Worm (Caenorhabditis elegans) whole organism, late embryonic: ENCODE data around the gene hex-5.

Experiments
- C08G9.2 ChIP-seq: sonication (generic microtip); optimal IDR thresholded peaks from 2 replicates; lab custom pipeline; 2016; ENCODE audit warnings: mild to moderate bottlenecking, missing genetic modification characterization, moderate library complexity, missing compliant biosample characterization
- che-1 ChIP-seq: sonication (generic microtip); optimal IDR thresholded peaks from 2 replicates; lab custom pipeline; 2016; ENCODE audit warnings: mild to moderate bottlenecking, missing genetic modification characterization, missing compliant biosample characterization
- elt-4 ChIP-seq: sonication (generic microtip); optimal IDR thresholded peaks from 2 replicates; lab custom pipeline; 2016; ENCODE audit warnings: missing genetic modification characterization, missing compliant biosample characterization
- lim-6 ChIP-seq: sonication (generic microtip); optimal IDR thresholded peaks from 2 replicates; lab custom pipeline; 2016; ENCODE audit warnings: missing genetic modification characterization, missing compliant biosample characterization
- madf-2 ChIP-seq: sonication (generic microtip); optimal IDR thresholded peaks from 2 replicates; lab custom pipeline; 2017; ENCODE audit warnings: missing genetic modification characterization, missing compliant biosample characterization
- pqm-1 ChIP-seq: sonication (generic microtip); optimal IDR thresholded peaks from 2 replicates; lab custom pipeline; 2016; ENCODE audit warnings: missing genetic modification characterization, missing compliant biosample characterization
- ref-2 ChIP-seq: sonication (generic microtip); optimal IDR thresholded peaks from 2 replicates; lab custom pipeline; 2016; ENCODE audit warnings: missing genetic modification characterization, missing compliant biosample characterization
- syd-9 ChIP-seq: sonication (generic microtip); optimal IDR thresholded peaks from 2 replicates; lab custom pipeline; 2016; ENCODE audit warnings: mild to moderate bottlenecking, missing genetic modification characterization, moderate library complexity, missing compliant biosample characterization
- tbx-2 ChIP-seq: sonication (generic microtip); optimal IDR thresholded peaks from 2 replicates; lab custom pipeline; 2016; ENCODE audit warnings: missing genetic modification characterization, missing compliant biosample characterization
- ttx-3 ChIP-seq: sonication (generic microtip); optimal IDR thresholded peaks from 2 replicates; lab custom pipeline; 2016; ENCODE audit warnings: missing genetic modification reagents, missing genetic modification characterization, missing compliant biosample characterization

ce11 chrX:14894380-14894779, 10.7 kb downstream of the hex-5 start:
- TF ChIP-seq elt-4 (tag; lab: Kevin White, UChicago) (no peak), C08G9.2 (tag; lab: Kevin White, UChicago) (no peak), tbx-2 (tag; lab: Kevin White, UChicago) (no peak), ttx-3 (tag; lab: Kevin White, UChicago) (no peak), pqm-1 (tag; lab: Kevin White, UChicago) (no peak), ref-2 (tag; lab: Kevin White, UChicago) (no peak), syd-9 (tag; lab: Kevin White, UChicago) (no peak), lim-6 (tag; lab: Kevin White, UChicago) (no peak), che-1 (tag; lab: Kevin White, UChicago) (no peak), madf-2 (tag; lab: Kevin White, UChicago) (no peak)
